Fruit fly (Drosophila melanogaster) whole organism, prepupa: Measurements from ENCODE around the gene TwdlC.
A peak's percentile ranks its signal among the peaks of the same experiment; 100 is the strongest.

Experiments used
- Blimp-1 ChIP-seq: fragments of 200-800 bp; sonication (Bioruptor generic); optimal IDR thresholded peaks from 3 replicates; lab custom pipeline; 2017; ENCODE audit warnings: missing biosample characterization, missing genetic modification characterization, mild to moderate bottlenecking, moderate library complexity, missing genetic modification reagents
- CG11294 ChIP-seq: fragments of 200-800 bp; sonication (Bioruptor generic); IDR thresholded peaks from 2 replicates; pipeline ENCODE4 v1.3.6; 2022; ENCODE audit warnings: missing biosample characterization, missing genetic modification characterization
- CG11762 ChIP-seq: fragments of 200-800 bp; sonication (Bioruptor generic); optimal IDR thresholded peaks from 3 replicates; lab custom pipeline; 2016; ENCODE audit warnings: missing biosample characterization, missing genetic modification characterization; ENCODE audit not compliant: insufficient read depth
- CG15336 ChIP-seq: fragments of 200-800 bp; sonication (Bioruptor generic); IDR thresholded peaks from 2 replicates; pipeline ENCODE4 v1.3.6; 2022; ENCODE audit warnings: missing biosample characterization, missing genetic modification characterization
- CG1621 ChIP-seq: fragments of 200-800 bp; sonication (Bioruptor generic); optimal IDR thresholded peaks from 3 replicates; lab custom pipeline; 2018; ENCODE audit warnings: missing biosample characterization, mild to moderate bottlenecking, missing genetic modification characterization
- CG16779 ChIP-seq: fragments of 200-800 bp; sonication (Bioruptor generic); optimal IDR thresholded peaks from 3 replicates; lab custom pipeline; 2017; ENCODE audit warnings: missing biosample characterization, mild to moderate bottlenecking, missing genetic modification characterization
- CG31627 ChIP-seq: fragments of 200-800 bp; sonication (Bioruptor generic); optimal IDR thresholded peaks from 3 replicates; lab custom pipeline; 2016; ENCODE audit warnings: missing biosample characterization, missing genetic modification characterization
- CG32006 ChIP-seq: fragments of 200-800 bp; sonication (Bioruptor generic); optimal IDR thresholded peaks from 3 replicates; lab custom pipeline; 2017; ENCODE audit warnings: missing biosample characterization, mild to moderate bottlenecking, missing genetic modification characterization
- CG34406 ChIP-seq: fragments of 200-800 bp; sonication (Bioruptor generic); optimal IDR thresholded peaks from 3 replicates; lab custom pipeline; 2016; ENCODE audit warnings: missing biosample characterization, missing genetic modification characterization
- CG3919 ChIP-seq: fragments of 200-800 bp; sonication (Bioruptor generic); optimal IDR thresholded peaks from 3 replicates; lab custom pipeline; 2016; ENCODE audit warnings: missing biosample characterization, missing genetic modification characterization
- CG4318 ChIP-seq: fragments of 200-800 bp; sonication (Bioruptor generic); optimal IDR thresholded peaks from 3 replicates; lab custom pipeline; 2017; ENCODE audit warnings: missing biosample characterization, mild to moderate bottlenecking, missing genetic modification characterization
- CG6276 ChIP-seq: fragments of 200-800 bp; sonication (Bioruptor generic); optimal IDR thresholded peaks from 2 replicates; lab custom pipeline; 2017; ENCODE audit warnings: missing biosample characterization, mild to moderate bottlenecking, missing genetic modification characterization
- CG6792 ChIP-seq: fragments of 200-800 bp; sonication (Bioruptor generic); optimal IDR thresholded peaks from 3 replicates; lab custom pipeline; 2016; ENCODE audit warnings: missing biosample characterization, missing genetic modification characterization
- CG6808 ChIP-seq: fragments of 200-800 bp; sonication (Bioruptor generic); optimal IDR thresholded peaks from 3 replicates; lab custom pipeline; 2017; ENCODE audit warnings: missing biosample characterization, missing genetic modification characterization, mild to moderate bottlenecking, moderate library complexity, missing genetic modification reagents
- CG6854 ChIP-seq: fragments of 200-800 bp; sonication (Bioruptor generic); optimal IDR thresholded peaks from 2 replicates; lab custom pipeline; 2017; ENCODE audit warnings: missing biosample characterization, mild to moderate bottlenecking, missing genetic modification characterization
- CG8319 ChIP-seq: fragments of 200-800 bp; sonication (Bioruptor generic); optimal IDR thresholded peaks from 3 replicates; lab custom pipeline; 2016; ENCODE audit warnings: missing biosample characterization, missing genetic modification characterization
- CG8632 ChIP-seq: fragments of 200-800 bp; sonication (Bioruptor generic); optimal IDR thresholded peaks from 3 replicates; lab custom pipeline; 2016; ENCODE audit warnings: missing biosample characterization, missing genetic modification characterization
- Eip75B ChIP-seq: fragments of 200-800 bp; sonication (Bioruptor generic); optimal IDR thresholded peaks from 3 replicates; lab custom pipeline; 2016; ENCODE audit warnings: missing biosample characterization, missing genetic modification characterization
- Eip78C ChIP-seq: fragments of 200-800 bp; sonication (Bioruptor generic); peaks from one replicate; lab custom pipeline; 2016; ENCODE audit warnings: missing biosample characterization, missing genetic modification characterization
- Ets21C ChIP-seq: fragments of 200-800 bp; sonication (Bioruptor generic); optimal IDR thresholded peaks from 3 replicates; lab custom pipeline; 2016; ENCODE audit warnings: missing biosample characterization, missing genetic modification characterization
- Ets96B ChIP-seq: fragments of 200-800 bp; optimal IDR thresholded peaks from 2 replicates; lab custom pipeline; 2019; ENCODE audit warnings: missing biosample characterization, mild to moderate bottlenecking, missing genetic modification characterization, moderate library complexity
- Gug ChIP-seq: fragments of 200-800 bp; sonication (Bioruptor generic); IDR thresholded peaks from 2 replicates; pipeline ENCODE4 v1.3.6; 2022; ENCODE audit warnings: missing biosample characterization, missing genetic modification characterization
- Hr38 ChIP-seq: sonication (Bioruptor generic); optimal IDR thresholded peaks from 2 replicates; lab custom pipeline; 2016; ENCODE audit warnings: missing biosample characterization, missing genetic modification characterization
- Hr39 ChIP-seq: fragments of 200-800 bp; sonication (Bioruptor generic); optimal IDR thresholded peaks from 2 replicates; lab custom pipeline; 2016; ENCODE audit warnings: missing biosample characterization, missing genetic modification characterization
- Hr4 ChIP-seq: fragments of 200-800 bp; sonication (Bioruptor generic); optimal IDR thresholded peaks from 3 replicates; lab custom pipeline; 2016; ENCODE audit warnings: missing biosample characterization, missing genetic modification characterization
- Lpt ChIP-seq: fragments of 200-800 bp; sonication (Bioruptor generic); optimal IDR thresholded peaks from 3 replicates; lab custom pipeline; 2016; ENCODE audit warnings: missing biosample characterization, missing genetic modification characterization
- OdsH ChIP-seq: fragments of 200-800 bp; sonication (Bioruptor generic); optimal IDR thresholded peaks from 3 replicates; lab custom pipeline; 2016; ENCODE audit warnings: missing biosample characterization, missing genetic modification characterization
- Smox ChIP-seq: fragments of 200-800 bp; sonication (Bioruptor generic); optimal IDR thresholded peaks from 3 replicates; lab custom pipeline; 2016; ENCODE audit warnings: missing biosample characterization, missing genetic modification characterization
- Sox102F ChIP-seq: fragments of 200-800 bp; sonication (Bioruptor generic); optimal IDR thresholded peaks from 2 replicates; lab custom pipeline; 2016; ENCODE audit warnings: missing biosample characterization, mild to moderate bottlenecking, missing genetic modification characterization
- Sox14 ChIP-seq: fragments of 200-800 bp; sonication (Bioruptor generic); optimal IDR thresholded peaks from 3 replicates; lab custom pipeline; 2016; ENCODE audit warnings: missing biosample characterization, missing genetic modification characterization
- Sox15 ChIP-seq: fragments of 200-800 bp; sonication (Bioruptor generic); optimal IDR thresholded peaks from 3 replicates; lab custom pipeline; 2016; ENCODE audit warnings: missing biosample characterization, missing genetic modification characterization
- achi ChIP-seq: fragments of 200-800 bp; sonication (Bioruptor generic); optimal IDR thresholded peaks from 3 replicates; lab custom pipeline; 2016; ENCODE audit warnings: missing biosample characterization, missing genetic modification characterization
- acj6 ChIP-seq: fragments of 200-800 bp; sonication (Bioruptor generic); optimal IDR thresholded peaks from 3 replicates; lab custom pipeline; 2016; ENCODE audit warnings: missing biosample characterization, missing genetic modification characterization
- dac ChIP-seq: fragments of 200-800 bp; sonication (Bioruptor generic); optimal IDR thresholded peaks from 2 replicates; lab custom pipeline; 2017; ENCODE audit warnings: missing biosample characterization, mild to moderate bottlenecking, missing genetic modification characterization
- eg ChIP-seq: fragments of 200-800 bp; sonication (Bioruptor generic); IDR thresholded peaks from 3 replicates; pipeline ENCODE4 v1.3.6; 2022; ENCODE audit warnings: missing biosample characterization, missing genetic modification characterization
- esn ChIP-seq: fragments of 200-800 bp; sonication (Bioruptor generic); optimal IDR thresholded peaks from 2 replicates; lab custom pipeline; 2016; ENCODE audit warnings: missing biosample characterization, mild to moderate bottlenecking, missing genetic modification characterization, moderate library complexity
- fd85E ChIP-seq: fragments of 200-800 bp; sonication (Bioruptor generic); optimal IDR thresholded peaks from 3 replicates; lab custom pipeline; 2016; ENCODE audit warnings: missing biosample characterization, missing genetic modification characterization
- fkh ChIP-seq: fragments of 200-800 bp; sonication (Bioruptor generic); optimal IDR thresholded peaks from 3 replicates; lab custom pipeline; 2017; ENCODE audit warnings: missing biosample characterization, mild to moderate bottlenecking, missing genetic modification characterization, moderate library complexity
- lz ChIP-seq: fragments of 200-800 bp; sonication (Bioruptor generic); optimal IDR thresholded peaks from 3 replicates; lab custom pipeline; 2016; ENCODE audit warnings: missing biosample characterization, missing genetic modification characterization
- pdm3 ChIP-seq: fragments of 200-800 bp; sonication (Bioruptor generic); optimal IDR thresholded peaks from 3 replicates; lab custom pipeline; 2016; ENCODE audit warnings: missing biosample characterization, missing genetic modification characterization
- salr ChIP-seq, 2 experiments: fragments of 200-800 bp; sonication (Bioruptor generic); optimal IDR thresholded peaks; 3 replicates each; lab custom pipeline; 2016 to 2018; ENCODE audit warnings: missing biosample characterization in 2 of 2, missing genetic modification characterization in 2 of 2, mild to moderate bottlenecking in 1 of 2
- spab ChIP-seq: fragments of 200-800 bp; sonication (Bioruptor generic); optimal IDR thresholded peaks from 2 replicates; lab custom pipeline; 2017; ENCODE audit warnings: missing biosample characterization, mild to moderate bottlenecking, missing genetic modification characterization, missing genetic modification reagents
- ss ChIP-seq, 2 experiments: fragments of 200-800 bp; sonication (Bioruptor generic); optimal IDR thresholded peaks; 2 replicates in 1 of 2; 3 replicates in 1 of 2; lab custom pipeline; 2017 to 2018; ENCODE audit warnings: mild to moderate bottlenecking in 2 of 2, missing biosample characterization in 2 of 2, missing genetic modification characterization in 2 of 2, moderate library complexity in 1 of 2
- svp ChIP-seq: fragments of 200-800 bp; sonication (Bioruptor generic); peaks from one replicate; lab custom pipeline; 2016; ENCODE audit warnings: missing biosample characterization, missing genetic modification characterization
- topi ChIP-seq: fragments of 200-800 bp; sonication (Bioruptor generic); optimal IDR thresholded peaks from 3 replicates; lab custom pipeline; 2016; ENCODE audit warnings: missing biosample characterization, missing genetic modification characterization
- vri ChIP-seq: fragments of 200-800 bp; sonication (Bioruptor generic); optimal IDR thresholded peaks from 3 replicates; lab custom pipeline; 2016; ENCODE audit warnings: missing biosample characterization, mild to moderate bottlenecking, missing genetic modification characterization

TwdlC gene

DNA sequence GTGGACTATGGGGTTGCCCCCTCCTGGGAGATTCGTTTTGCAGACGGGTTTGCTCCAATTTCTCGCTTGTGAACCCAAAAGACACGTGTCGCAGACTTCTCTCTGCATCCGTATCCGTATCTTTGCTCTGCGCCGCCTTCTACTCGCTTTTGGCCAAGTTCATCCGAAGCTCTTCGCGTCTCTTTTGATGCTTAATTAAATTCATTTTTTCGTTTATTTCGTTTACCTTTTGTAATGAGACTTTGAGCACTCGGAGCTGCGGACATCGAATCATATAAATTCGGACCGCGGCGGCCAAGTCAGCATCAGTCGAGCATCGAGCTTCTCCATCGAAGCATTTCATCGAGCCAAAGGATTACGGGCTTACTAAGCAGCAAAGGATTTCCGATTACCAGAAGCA lies at the start of gene TwdlC:
Gene TwdlC, plus strand, starts transcription at position 301 of the 400 bp plus-strand sequence.
- no peak for TF ChIP-seq CG1621
- TF ChIP-seq CG16779 (tag; lab: Kevin White, UChicago) = no peak
- no peak for TF ChIP-seq pdm3 (GFP tag; lab: Kevin White, UChicago)
- no peak for TF ChIP-seq Blimp-1 (GFP tag; lab: Kevin White, UChicago)
- no peak for TF ChIP-seq fkh
- TF ChIP-seq CG4318 (GFP tag; lab: Kevin White, UChicago) = no peak
- no peak for TF ChIP-seq CG3919 (GFP tag; lab: Kevin White, UChicago)
- no peak for TF ChIP-seq Hr4 (GFP tag; lab: Kevin White, UChicago)
- no peak for TF ChIP-seq lz (GFP tag; lab: Kevin White, UChicago)
- no peak for TF ChIP-seq CG8632 (GFP tag; lab: Kevin White, UChicago)
- TF ChIP-seq fd85E (GFP tag; lab: Kevin White, UChicago) = no peak

DNA sequence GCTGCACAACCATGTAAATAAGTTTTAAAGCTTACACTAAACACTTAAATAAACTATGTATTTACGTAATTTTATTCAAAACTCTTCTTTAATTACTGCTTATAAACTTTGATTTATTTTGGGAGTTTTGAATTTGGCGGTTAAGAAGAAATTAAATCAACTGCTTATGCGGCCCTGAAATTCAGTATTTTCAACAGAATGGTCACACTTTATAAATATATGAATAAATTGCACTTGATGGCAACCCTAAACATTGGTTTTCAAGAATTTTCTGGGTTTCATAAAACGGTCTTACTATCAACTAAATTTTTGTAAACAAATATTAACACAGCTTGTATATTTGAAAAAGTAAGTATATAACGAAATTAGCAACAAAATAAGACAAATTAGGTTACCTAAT lies 49.4 kb upstream of the TwdlC start, which contains the start of gene CG14252:
Gene CG14252, plus strand, starts transcription at position 302 of the 400 bp plus-strand sequence.
- no peak for TF ChIP-seq acj6 (GFP tag; lab: Kevin White, UChicago)
- no peak for TF ChIP-seq CG32006
- no peak for TF ChIP-seq Blimp-1 (GFP tag; lab: Kevin White, UChicago)
- TF ChIP-seq Lpt = no peak
- no peak for TF ChIP-seq svp (GFP tag; lab: Kevin White, UChicago)
- no peak for TF ChIP-seq spab (GFP tag; lab: Kevin White, UChicago)
- no peak for TF ChIP-seq CG15336
- no peak for TF ChIP-seq CG6792 (GFP tag; lab: Kevin White, UChicago)
- no peak for TF ChIP-seq Sox102F (GFP tag; lab: Kevin White, UChicago)
- TF ChIP-seq CG11294 (GFP tag; lab: Robert Waterston, UW) = no peak
- no peak for TF ChIP-seq CG34406
- TF ChIP-seq CG16779 (tag; lab: Kevin White, UChicago) = no peak
- no peak for TF ChIP-seq fd85E (GFP tag; lab: Kevin White, UChicago)
- no peak for TF ChIP-seq CG3919 (GFP tag; lab: Kevin White, UChicago)
- TF ChIP-seq topi (GFP tag; lab: Kevin White, UChicago) = peak; percentile 4
- no peak for TF ChIP-seq CG6808
- TF ChIP-seq dac (GFP tag; lab: Kevin White, UChicago) = no peak
- no peak for TF ChIP-seq salr (GFP tag; optimal IDR thresholded peaks at IDR 0.05; lab: Kevin White, UChicago)
- peak; percentile 96 for TF ChIP-seq fkh
- TF ChIP-seq Ets21C (GFP tag; lab: Kevin White, UChicago) = no peak
- peak; percentile 3 for TF ChIP-seq esn
- TF ChIP-seq CG11762 (GFP tag; lab: Kevin White, UChicago) = no peak
- no peak for TF ChIP-seq CG4318 (GFP tag; lab: Kevin White, UChicago)
- TF ChIP-seq Eip78C (GFP tag; lab: Kevin White, UChicago) = peak; percentile 70
- no peak for TF ChIP-seq Eip75B (GFP tag; lab: Kevin White, UChicago)
- TF ChIP-seq Sox14 (GFP tag; lab: Kevin White, UChicago) = peak; percentile 3

dm6 chr3R:26947296-26947880 lies 47.2 kb upstream of the TwdlC start, which contains the start of gene Spag1:
Spag1 (plus strand) TSS chr3R:26947830.
- no peak for TF ChIP-seq CG8632 (GFP tag; lab: Kevin White, UChicago)
- TF ChIP-seq CG8319 = no peak
- TF ChIP-seq vri (GFP tag; lab: Kevin White, UChicago) = no peak
- TF ChIP-seq CG4318 (GFP tag; lab: Kevin White, UChicago) = no peak
- TF ChIP-seq Blimp-1 (GFP tag; lab: Kevin White, UChicago) = no peak
- TF ChIP-seq CG6276 = peak; percentile 72
- TF ChIP-seq Lpt = no peak
- TF ChIP-seq dac (GFP tag; lab: Kevin White, UChicago) = no peak
- no peak for TF ChIP-seq Hr39 (GFP tag; lab: Kevin White, UChicago)
- peak; percentile 86 for TF ChIP-seq CG6854
- TF ChIP-seq eg (GFP tag; lab: Robert Waterston, UW) = no peak
- no peak for TF ChIP-seq Ets96B (tag; lab: Kevin White, UChicago)
- TF ChIP-seq Sox14 (GFP tag; lab: Kevin White, UChicago) = peak; percentile 2
- TF ChIP-seq Sox15 = no peak
- TF ChIP-seq Ets21C (GFP tag; lab: Kevin White, UChicago) = no peak
- TF ChIP-seq svp (GFP tag; lab: Kevin White, UChicago) = no peak
- TF ChIP-seq CG6792 (GFP tag; lab: Kevin White, UChicago) = no peak
- no peak for TF ChIP-seq Gug (GFP tag; lab: Robert Waterston, UW)
- TF ChIP-seq CG6808 = peak; percentile 71
- TF ChIP-seq OdsH = no peak
- TF ChIP-seq CG11294 (GFP tag; lab: Robert Waterston, UW) = no peak
- no peak for TF ChIP-seq Smox (GFP tag; lab: Kevin White, UChicago)
- peak; percentile 86 for TF ChIP-seq Eip78C (GFP tag; lab: Kevin White, UChicago)
- no peak for TF ChIP-seq achi (GFP tag; lab: Kevin White, UChicago)
- TF ChIP-seq salr (GFP tag; optimal IDR thresholded peaks at IDR 0.05; lab: Kevin White, UChicago) = no peak
- no peak for TF ChIP-seq CG31627
- no peak for TF ChIP-seq fd85E (GFP tag; lab: Kevin White, UChicago)
- no peak for TF ChIP-seq Hr38 (GFP tag; lab: Kevin White, UChicago)
- TF ChIP-seq ss (GFP tag; optimal IDR thresholded peaks at IDR 0.05; lab: Kevin White, UChicago) = peak; percentile 71 to 80
